Worm (Caenorhabditis elegans): ENCODE data around the gene Y41G9A.5.

DNA sequence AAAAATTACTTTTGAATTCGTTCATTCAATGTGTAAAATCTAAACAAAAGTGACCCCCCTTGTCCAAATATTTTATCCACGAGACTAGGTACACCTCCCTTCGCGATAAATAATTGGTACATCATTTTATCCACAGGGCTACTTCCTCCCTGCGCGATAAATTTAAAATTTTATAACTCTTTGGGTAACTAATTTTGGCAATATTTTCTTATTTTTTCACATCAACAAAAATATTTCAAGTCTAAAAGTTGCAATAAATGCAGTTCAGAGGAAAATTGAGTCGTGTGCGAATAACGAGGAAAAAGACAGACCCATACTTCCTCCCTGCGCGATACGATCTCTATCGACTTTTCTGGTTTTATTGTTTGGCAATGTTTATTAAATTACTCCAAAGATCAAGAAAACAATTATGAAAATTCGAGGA, 50.5 kb downstream of the Y41G9A.5 start:
- TF ChIP-seq unc-39 (tag; optimal IDR thresholded peaks at IDR 0.05) (peak; percentile 61), lin-32 (GFP tag; optimal IDR thresholded peaks at IDR 0.05) (no peak), snpc-4 (tag; optimal IDR thresholded peaks at IDR 0.05) (no peak), ztf-11 (tag; optimal IDR thresholded peaks at IDR 0.05) (peak; percentile 90), lin-13 (tag; optimal IDR thresholded peaks at IDR 0.05) (peak; percentile 72), unc-120 (tag; optimal IDR thresholded peaks at IDR 0.05; ENCODE audit: poor library complexity, severe bottlenecking) (peak; percentile 94), nhr-28 (tag; optimal IDR thresholded peaks at IDR 0.05) (peak; percentile 53), zip-8 (tag; optimal IDR thresholded peaks at IDR 0.05) (peak; percentile 6), elt-1 (tag; optimal IDR thresholded peaks at IDR 0.05; ENCODE audit: borderline replicate concordance, insufficient read depth) (peak; percentile 34), nhr-12 (tag; optimal IDR thresholded peaks at IDR 0.05) (peak; percentile 41), nhr-76 (tag; optimal IDR thresholded peaks at IDR 0.05) (peak; percentile 60), elt-3 (tag; optimal IDR thresholded peaks at IDR 0.05) (peak; percentile 91), sptf-1 (tag; optimal IDR thresholded peaks at IDR 0.05) (peak; percentile 87), mep-1 (tag; optimal IDR thresholded peaks at IDR 0.05) (peak; percentile 89)

Data from whole organism, mixed stage, embryonic.